Fruit fly (Drosophila melanogaster): Measurements from ENCODE around the gene CG2006.

DNA sequence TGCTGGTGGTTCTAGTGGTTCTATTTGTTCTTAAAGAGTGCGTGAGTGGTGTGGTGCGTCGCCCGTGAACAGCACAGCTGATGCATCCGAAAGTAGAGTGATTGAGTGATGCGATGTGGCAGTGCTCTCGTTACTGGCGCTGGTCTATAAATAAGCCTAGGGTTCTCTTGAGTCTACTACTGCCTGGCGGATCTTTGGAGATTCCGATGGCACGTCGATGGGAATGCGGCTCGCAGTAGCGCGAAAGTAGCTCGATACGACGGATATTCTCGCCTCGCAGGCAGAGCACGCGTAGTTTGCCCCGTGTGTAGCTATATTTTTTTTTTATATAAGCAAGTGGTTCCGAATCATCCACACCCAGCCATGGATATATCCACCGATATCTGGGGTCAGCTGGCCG lies 7.0 kb downstream of the CG2006 start:
- TF ChIP-seq rn (GFP tag; IDR thresholded peaks at IDR 0.05) (no peak), EcR (GFP tag; optimal IDR thresholded peaks at IDR 0.05) (no peak)
